Worm (Caenorhabditis elegans) whole organism, L3 larva: ENCODE results near the gene F44E2.6.

ENCODE experiments used
- R02D3.7 ChIP-seq: fragments of 150-350 bp; optimal IDR thresholded peaks from 2 replicates; lab custom pipeline; 2014; ENCODE audit warnings: missing biosample characterization, missing genetic modification characterization
- ZK546.5 ChIP-seq: sonication (generic microtip); optimal IDR thresholded peaks from 2 replicates; lab custom pipeline; 2017; ENCODE audit warnings: missing biosample characterization, missing genetic modification characterization
- aly-2 ChIP-seq: fragments of 150-350 bp; optimal IDR thresholded peaks from 2 replicates; lab custom pipeline; 2014; ENCODE audit warnings: missing biosample characterization, missing genetic modification characterization
- ama-1 ChIP-seq: fragments of 150-350 bp; optimal IDR thresholded peaks from 2 replicates; lab custom pipeline; 2018
- ceh-16 ChIP-seq: sonication (generic microtip); optimal IDR thresholded peaks from 2 replicates; lab custom pipeline; 2017; ENCODE audit warnings: missing biosample characterization, missing genetic modification characterization
- ceh-28 ChIP-seq: fragments of 150-350 bp; optimal IDR thresholded peaks from 2 replicates; lab custom pipeline; 2014; ENCODE audit warnings: missing biosample characterization, missing genetic modification reagents, missing genetic modification characterization
- daf-12 ChIP-seq: fragments of 150-350 bp; optimal IDR thresholded peaks from 2 replicates; lab custom pipeline; 2014; ENCODE audit warnings: missing biosample characterization, missing genetic modification reagents, missing genetic modification characterization
- egl-27 ChIP-seq: sonication (generic microtip); optimal IDR thresholded peaks from 4 replicates; lab custom pipeline; 2017; ENCODE audit warnings: missing biosample characterization, missing genetic modification reagents, missing genetic modification characterization
- egl-5 ChIP-seq: fragments of 150-350 bp; optimal IDR thresholded peaks from 2 replicates; lab custom pipeline; 2017; ENCODE audit warnings: missing biosample characterization, missing genetic modification reagents, missing genetic modification characterization, inconsistent platforms
- elt-1 ChIP-seq: fragments of 150-350 bp; optimal IDR thresholded peaks from 2 replicates; lab custom pipeline; 2014; ENCODE audit warnings: missing biosample characterization, missing genetic modification characterization
- elt-2 ChIP-seq: sonication (generic microtip); optimal IDR thresholded peaks from 2 replicates; lab custom pipeline; 2016; ENCODE audit warnings: missing genetic modification reagents, mild to moderate bottlenecking, missing genetic modification characterization, missing compliant biosample characterization
- elt-3 ChIP-seq, 3 experiments: fragments of 150-350 bp in 1 of 3; sonication (generic microtip) in 2 of 3; optimal IDR thresholded peaks; 2 replicates in 2 of 3; 4 replicates in 1 of 3; lab custom pipeline; 2014 to 2017; ENCODE audit warnings: missing biosample characterization in 3 of 3, missing genetic modification characterization in 3 of 3
- eor-1 ChIP-seq, 2 experiments: fragments of 150-350 bp; optimal IDR thresholded peaks; 2 replicates each; lab custom pipeline; 2014 to 2018; ENCODE audit warnings: missing biosample characterization in 2 of 2, missing genetic modification characterization in 2 of 2
- fos-1 ChIP-seq: fragments of 150-350 bp; optimal IDR thresholded peaks from 2 replicates; lab custom pipeline; 2014; ENCODE audit warnings: missing biosample characterization, missing genetic modification characterization
- hmg-11 ChIP-seq: sonication (generic microtip); optimal IDR thresholded peaks from 2 replicates; lab custom pipeline; 2016; ENCODE audit warnings: missing genetic modification characterization, missing compliant biosample characterization
- jun-1 ChIP-seq: fragments of 150-350 bp; optimal IDR thresholded peaks from 2 replicates; lab custom pipeline; 2014; ENCODE audit warnings: missing biosample characterization, missing genetic modification reagents, missing genetic modification characterization
- lin-15B ChIP-seq: fragments of 150-350 bp; optimal IDR thresholded peaks from 2 replicates; lab custom pipeline; 2014; ENCODE audit warnings: missing biosample characterization, missing genetic modification characterization
- lsy-12 ChIP-seq: sonication (generic microtip); optimal IDR thresholded peaks from 2 replicates; lab custom pipeline; 2016; ENCODE audit warnings: mild to moderate bottlenecking, missing genetic modification characterization, missing compliant biosample characterization
- mdl-1 ChIP-seq: fragments of 150-350 bp; optimal IDR thresholded peaks from 2 replicates; lab custom pipeline; 2014; ENCODE audit warnings: missing biosample characterization, missing genetic modification characterization
- mml-1 ChIP-seq: fragments of 150-350 bp; sonication (generic microtip); optimal IDR thresholded peaks from 3 replicates; lab custom pipeline; 2014; ENCODE audit warnings: missing biosample characterization, missing genetic modification characterization
- nfya-1 ChIP-seq: sonication (generic microtip); optimal IDR thresholded peaks from 2 replicates; lab custom pipeline; 2017; ENCODE audit warnings: missing genetic modification characterization, mild to moderate bottlenecking, missing compliant biosample characterization, antibody characterized with exemption, moderate library complexity; ENCODE audit not compliant: insufficient read depth
- nhr-12 ChIP-seq: fragments of 150-350 bp; optimal IDR thresholded peaks from 2 replicates; lab custom pipeline; 2014; ENCODE audit warnings: missing biosample characterization, missing genetic modification characterization
- nhr-23 ChIP-seq: fragments of 150-350 bp; optimal IDR thresholded peaks from 2 replicates; lab custom pipeline; 2014; ENCODE audit warnings: missing biosample characterization, missing genetic modification reagents, missing genetic modification characterization
- nhr-237 ChIP-seq: fragments of 150-350 bp; optimal IDR thresholded peaks from 2 replicates; lab custom pipeline; 2014; ENCODE audit warnings: missing biosample characterization, missing genetic modification characterization
- nhr-25 ChIP-seq: sonication (generic microtip); optimal IDR thresholded peaks from 2 replicates; lab custom pipeline; 2017; ENCODE audit warnings: missing biosample characterization, missing genetic modification characterization
- nhr-43 ChIP-seq: sonication (generic microtip); optimal IDR thresholded peaks from 2 replicates; lab custom pipeline; 2016; ENCODE audit warnings: mild to moderate bottlenecking, missing genetic modification characterization, missing compliant biosample characterization; ENCODE audit not compliant: poor library complexity, severe bottlenecking
- nhr-67 ChIP-seq: fragments of 150-350 bp; optimal IDR thresholded peaks from 2 replicates; lab custom pipeline; 2014; ENCODE audit warnings: missing biosample characterization, missing genetic modification characterization
- nhr-76 ChIP-seq: fragments of 150-350 bp; sonication (generic microtip); optimal IDR thresholded peaks from 5 replicates; lab custom pipeline; 2014; ENCODE audit warnings: missing biosample characterization, missing genetic modification characterization
- nhr-77 ChIP-seq: fragments of 150-350 bp; optimal IDR thresholded peaks from 2 replicates; lab custom pipeline; 2014; ENCODE audit warnings: missing biosample characterization, missing genetic modification characterization
- pha-4 ChIP-seq: fragments of 150-350 bp; optimal IDR thresholded peaks from 2 replicates; lab custom pipeline; 2014; ENCODE audit warnings: missing biosample characterization, missing genetic modification reagents, missing genetic modification characterization
- pqm-1 ChIP-seq: fragments of 150-350 bp; optimal IDR thresholded peaks from 2 replicates; lab custom pipeline; 2017; ENCODE audit warnings: missing biosample characterization, missing genetic modification characterization, inconsistent platforms
- skn-1 ChIP-seq: fragments of 150-350 bp; optimal IDR thresholded peaks from 2 replicates; lab custom pipeline; 2014; ENCODE audit warnings: missing biosample characterization, missing genetic modification characterization
- snpc-4 ChIP-seq: fragments of 150-350 bp; optimal IDR thresholded peaks from 2 replicates; lab custom pipeline; 2014; ENCODE audit warnings: missing biosample characterization, missing genetic modification characterization
- tbx-2 ChIP-seq: sonication (generic microtip); optimal IDR thresholded peaks from 2 replicates; lab custom pipeline; 2016; ENCODE audit warnings: mild to moderate bottlenecking, missing genetic modification characterization, missing compliant biosample characterization
- unc-62 ChIP-seq: fragments of 150-350 bp; sonication (generic microtip); optimal IDR thresholded peaks from 4 replicates; lab custom pipeline; 2014; ENCODE audit warnings: missing biosample characterization, missing genetic modification reagents, missing genetic modification characterization
- ztf-4 ChIP-seq: fragments of 150-350 bp; optimal IDR thresholded peaks from 2 replicates; lab custom pipeline; 2014; ENCODE audit warnings: missing biosample characterization, missing genetic modification characterization

Gene F44E2.6

ce11 chrIII:8865294-8865766 lies 20.3 kb upstream of the F44E2.6 start:
- TF ChIP-seq lin-15B (tag; lab: Kevin White, UChicago) (peak; percentile 56), ama-1 (lab: Kevin White, UChicago) (peak; percentile 99), elt-2 (tag; lab: Kevin White, UChicago) (peak; percentile 84), lsy-12 (tag; lab: Kevin White, UChicago) (peak; percentile 72), egl-5 (tag; lab: Kevin White, UChicago) (peak; percentile 16), ceh-16 (tag; lab: Kevin White, UChicago) (no peak), pha-4 (tag; lab: Kevin White, UChicago) (no peak), nhr-67 (tag; lab: Kevin White, UChicago) (no peak), snpc-4 (tag; lab: Kevin White, UChicago) (peak; percentile 46), nhr-23 (tag; lab: Kevin White, UChicago) (peak; percentile 57), elt-1 (no peak), ZK546.5 (tag; lab: Kevin White, UChicago) (no peak), nhr-43 (no peak), nfya-1 (peak; percentile 53), R02D3.7 (tag; lab: Kevin White, UChicago) (peak; percentile 33), ztf-4 (tag; lab: Kevin White, UChicago) (peak; percentile 8), ceh-28 (tag; lab: Kevin White, UChicago) (peak; percentile 34), hmg-11 (tag; lab: Kevin White, UChicago) (peak; percentile 63), mdl-1 (tag; lab: Kevin White, UChicago) (no peak), eor-1 (tag; optimal IDR thresholded peaks at IDR 0.05; lab: Kevin White, UChicago) (no peak), nhr-76 (tag; lab: Kevin White, UChicago) (no peak), jun-1 (tag; lab: Kevin White, UChicago) (peak; percentile 74), mml-1 (no peak), egl-27 (tag; lab: Kevin White, UChicago) (no peak), fos-1 (tag; lab: Kevin White, UChicago) (peak; percentile 71), tbx-2 (tag; lab: Kevin White, UChicago) (peak; percentile 25), pqm-1 (tag; lab: Kevin White, UChicago) (peak; percentile 67), nhr-25 (tag; lab: Kevin White, UChicago) (peak; percentile 75), elt-3 (tag; optimal IDR thresholded peaks at IDR 0.05; lab: Kevin White, UChicago) (no peak)
- TF ChIP-seq, all 47 proteins: peak for 17

ce11 chrIII:8858482-8858881 lies 13.5 kb upstream of the F44E2.6 start:
- TF ChIP-seq pha-4 (tag; lab: Kevin White, UChicago): no peak
- no peak for TF ChIP-seq fos-1 (tag; lab: Kevin White, UChicago)
- no peak for TF ChIP-seq eor-1 (tag; optimal IDR thresholded peaks at IDR 0.05; lab: Kevin White, UChicago)
- no peak for TF ChIP-seq egl-5 (tag; lab: Kevin White, UChicago)
- TF ChIP-seq nhr-77: no peak
- TF ChIP-seq nhr-237 (tag; lab: Kevin White, UChicago): no peak
- no peak for TF ChIP-seq egl-27 (tag; lab: Kevin White, UChicago)
- TF ChIP-seq lsy-12 (tag; lab: Kevin White, UChicago): no peak
- TF ChIP-seq skn-1: no peak
- no peak for TF ChIP-seq mdl-1 (tag; lab: Kevin White, UChicago)
- TF ChIP-seq daf-12 (tag; lab: Kevin White, UChicago): no peak

ce11 chrIII:8851961-8852360 lies 6.9 kb upstream of the F44E2.6 start, which contains the start of gene plg-1:
Gene plg-1 (plus strand): TSS chrIII:8852261.
- TF ChIP-seq aly-2 (no peak), nhr-77 (no peak), ceh-16 (tag; lab: Kevin White, UChicago) (no peak), nhr-25 (tag; lab: Kevin White, UChicago) (no peak), elt-1 (no peak), nhr-12 (tag; lab: Kevin White, UChicago) (no peak), egl-27 (tag; lab: Kevin White, UChicago) (no peak), nhr-43 (no peak), R02D3.7 (tag; lab: Kevin White, UChicago) (no peak), mml-1 (no peak), unc-62 (GFP tag; lab: Kevin White, UChicago) (no peak)
